Fruit fly (Drosophila melanogaster) whole organism, embryonic: ENCODE measurements around the gene Upf2.

Experiments used
- Awh ChIP-seq: fragments of 200-800 bp; sonication (Bioruptor generic); IDR thresholded peaks from 2 replicates; pipeline ENCODE4, ENCODE4 v1.3.6; 2022; ENCODE audit warnings: missing biosample characterization, missing genetic modification characterization
- B-H2 ChIP-seq: fragments of 200-800 bp; sonication (Bioruptor generic); optimal IDR thresholded peaks from 2 replicates; lab custom pipeline; 2018; ENCODE audit warnings: missing biosample characterization, mild to moderate bottlenecking, missing genetic modification characterization
- CG10366 ChIP-seq: fragments of 200-800 bp; sonication (Bioruptor generic); IDR thresholded peaks from 2 replicates; pipeline ENCODE4 v1.3.6; 2022; ENCODE audit warnings: missing biosample characterization, missing genetic modification characterization
- CG11456 ChIP-seq: fragments of 200-800 bp; sonication (Bioruptor generic); IDR thresholded peaks from 3 replicates; pipeline ENCODE4 v1.3.6; 2022; ENCODE audit warnings: missing biosample characterization, missing genetic modification characterization
- CG11504 ChIP-seq: fragments of 200-800 bp; sonication (Bioruptor generic); optimal IDR thresholded peaks from 3 replicates; lab custom pipeline; 2019; ENCODE audit warnings: missing biosample characterization, mild to moderate bottlenecking, missing genetic modification characterization, moderate library complexity
- CG11696 ChIP-seq: fragments of 200-800 bp; sonication (Bioruptor generic); IDR thresholded peaks from 2 replicates; pipeline ENCODE4 v1.3.6; 2022; ENCODE audit warnings: missing biosample characterization, missing genetic modification characterization
- CG12299 ChIP-seq: fragments of 200-800 bp; sonication (Bioruptor generic); optimal IDR thresholded peaks from 2 replicates; lab custom pipeline; 2018; ENCODE audit warnings: missing biosample characterization, mild to moderate bottlenecking, missing genetic modification characterization
- CG13287 ChIP-seq: fragments of 200-800 bp; sonication (Bioruptor generic); IDR thresholded peaks from 2 replicates; pipeline ENCODE4 v1.3.6; 2022; ENCODE audit warnings: missing biosample characterization, missing genetic modification characterization; ENCODE audit not compliant: partially characterized antibody
- CG15269 ChIP-seq: fragments of 200-800 bp; sonication (Bioruptor generic); optimal IDR thresholded peaks from 2 replicates; lab custom pipeline; 2018; ENCODE audit warnings: missing biosample characterization, mild to moderate bottlenecking, missing genetic modification characterization, moderate library complexity
- CG17829 ChIP-seq: fragments of 200-800 bp; optimal IDR thresholded peaks from 2 replicates; lab custom pipeline; 2019; ENCODE audit warnings: missing biosample characterization, mild to moderate bottlenecking, missing genetic modification characterization, moderate library complexity
- CG18476 ChIP-seq: fragments of 200-800 bp; sonication (Bioruptor generic); optimal IDR thresholded peaks from 2 replicates; lab custom pipeline; 2016; ENCODE audit warnings: missing biosample characterization, mild to moderate bottlenecking, missing genetic modification characterization
- CG2129 ChIP-seq: fragments of 200-800 bp; sonication (Bioruptor generic); IDR thresholded peaks from 2 replicates; pipeline ENCODE4 v1.3.6; 2022; ENCODE audit warnings: missing biosample characterization, missing genetic modification characterization; ENCODE audit not compliant: partially characterized antibody
- CG30020 ChIP-seq: fragments of 200-800 bp; optimal IDR thresholded peaks from 2 replicates; lab custom pipeline; 2019; ENCODE audit warnings: missing biosample characterization, mild to moderate bottlenecking, missing genetic modification characterization, moderate library complexity
- CG30431 ChIP-seq: fragments of 200-800 bp; sonication (Bioruptor generic); optimal IDR thresholded peaks from 2 replicates; lab custom pipeline; 2017; ENCODE audit warnings: missing biosample characterization, missing genetic modification characterization
- CG31441 ChIP-seq: fragments of 200-800 bp; sonication (Bioruptor generic); IDR thresholded peaks from 2 replicates; pipeline ENCODE4 v1.3.6; 2022; ENCODE audit warnings: missing biosample characterization, missing genetic modification characterization
- CG33557 ChIP-seq: fragments of 200-800 bp; sonication (Bioruptor generic); optimal IDR thresholded peaks from 2 replicates; lab custom pipeline; 2019; ENCODE audit warnings: missing biosample characterization, mild to moderate bottlenecking, missing genetic modification characterization, moderate library complexity
- CG3847 ChIP-seq: fragments of 200-800 bp; sonication (Bioruptor generic); IDR thresholded peaks from 2 replicates; pipeline ENCODE4 v1.3.6; 2022; ENCODE audit warnings: missing biosample characterization, missing genetic modification characterization
- CG6272 ChIP-seq: fragments of 200-800 bp; sonication (Bioruptor generic); IDR thresholded peaks from 2 replicates; pipeline ENCODE4 v1.3.6; 2022; ENCODE audit warnings: missing biosample characterization, missing genetic modification characterization
- CG6765 ChIP-seq: fragments of 200-800 bp; sonication (Bioruptor generic); optimal IDR thresholded peaks from 3 replicates; lab custom pipeline; 2017; ENCODE audit warnings: missing biosample characterization, mild to moderate bottlenecking, missing genetic modification characterization
- CG7745 ChIP-seq: fragments of 200-800 bp; sonication (Bioruptor generic); optimal IDR thresholded peaks from 2 replicates; lab custom pipeline; 2018; ENCODE audit warnings: missing biosample characterization, mild to moderate bottlenecking, missing genetic modification characterization, moderate library complexity
- CG7928 ChIP-seq: fragments of 200-800 bp; sonication (Bioruptor generic); optimal IDR thresholded peaks from 2 replicates; lab custom pipeline; 2017; ENCODE audit warnings: missing biosample characterization, mild to moderate bottlenecking, missing genetic modification characterization
- CG9817 ChIP-seq: fragments of 200-800 bp; sonication (Bioruptor generic); optimal IDR thresholded peaks from 2 replicates; lab custom pipeline; 2018; ENCODE audit warnings: missing biosample characterization, mild to moderate bottlenecking, missing genetic modification characterization, moderate library complexity
- CG9876 ChIP-seq: fragments of 200-800 bp; sonication (Bioruptor generic); optimal IDR thresholded peaks from 2 replicates; lab custom pipeline; 2016; ENCODE audit warnings: missing biosample characterization, missing genetic modification characterization
- CHES-1-like ChIP-seq: fragments of 200-800 bp; sonication (Bioruptor generic); optimal IDR thresholded peaks from 2 replicates; lab custom pipeline; 2016; ENCODE audit warnings: missing biosample characterization, missing genetic modification characterization
- Chrac-16 ChIP-seq: fragments of 200-800 bp; sonication (Bioruptor generic); optimal IDR thresholded peaks from 3 replicates; lab custom pipeline; 2016; ENCODE audit warnings: missing biosample characterization, missing genetic modification characterization
- Dip2 ChIP-seq: fragments of 200-800 bp; sonication (Bioruptor generic); IDR thresholded peaks from 2 replicates; pipeline ENCODE4 v1.3.6; 2022; ENCODE audit warnings: missing biosample characterization, missing genetic modification characterization
- HHEX ChIP-seq: fragments of 200-800 bp; sonication (Bioruptor generic); optimal IDR thresholded peaks from 3 replicates; lab custom pipeline; 2017; ENCODE audit warnings: missing biosample characterization, mild to moderate bottlenecking, missing genetic modification characterization, missing genetic modification reagents
- Hey ChIP-seq: fragments of 200-800 bp; sonication (Bioruptor generic); optimal IDR thresholded peaks from 3 replicates; lab custom pipeline; 2018; ENCODE audit warnings: missing biosample characterization, mild to moderate bottlenecking, missing genetic modification characterization
- Hr3 ChIP-seq: fragments of 200-800 bp; sonication (Bioruptor generic); optimal IDR thresholded peaks from 3 replicates; lab custom pipeline; 2016; ENCODE audit warnings: missing biosample characterization, missing genetic modification characterization
- MESR4 ChIP-seq: fragments of 200-800 bp; sonication (Bioruptor generic); optimal IDR thresholded peaks from 2 replicates; lab custom pipeline; 2018; ENCODE audit warnings: missing biosample characterization, mild to moderate bottlenecking, missing genetic modification characterization, moderate library complexity
- Mad ChIP-seq: fragments of 200-800 bp; sonication (Bioruptor generic); optimal IDR thresholded peaks from 2 replicates; lab custom pipeline; 2016; ENCODE audit warnings: missing biosample characterization, missing genetic modification characterization
- Poxn ChIP-seq: fragments of 200-800 bp; sonication (Bioruptor generic); IDR thresholded peaks from 2 replicates; pipeline ENCODE4 v1.3.6; 2022; ENCODE audit warnings: missing biosample characterization, missing genetic modification characterization
- Ptx1 ChIP-seq: fragments of 200-800 bp; sonication (Bioruptor generic); IDR thresholded peaks from 2 replicates; pipeline ENCODE4 v1.3.6; 2022; ENCODE audit warnings: missing biosample characterization, missing genetic modification characterization
- Side ChIP-seq: fragments of 200-800 bp; sonication (Bioruptor generic); optimal IDR thresholded peaks from 2 replicates; lab custom pipeline; 2016; ENCODE audit warnings: missing biosample characterization, missing genetic modification characterization
- Sin3A ChIP-seq: fragments of >200 bp; optimal IDR thresholded peaks from 2 replicates; lab custom pipeline; 2018
- Six4 ChIP-seq: fragments of 200-800 bp; sonication (Bioruptor generic); optimal IDR thresholded peaks from 2 replicates; lab custom pipeline; 2016; ENCODE audit warnings: missing biosample characterization, missing genetic modification characterization
- Sry-δ ChIP-seq: fragments of 200-800 bp; sonication (Bioruptor generic); optimal IDR thresholded peaks from 2 replicates; lab custom pipeline; 2016; ENCODE audit warnings: missing biosample characterization, missing genetic modification characterization
- TFAM ChIP-seq: fragments of 200-800 bp; sonication (Bioruptor generic); optimal IDR thresholded peaks from 2 replicates; lab custom pipeline; 2017; ENCODE audit warnings: missing biosample characterization, missing genetic modification characterization, inconsistent platforms
- Tbp ChIP-seq: fragments of >200 bp; optimal IDR thresholded peaks from 2 replicates; lab custom pipeline; 2018; ENCODE audit warnings: missing biosample characterization, missing genetic modification characterization
- YL-1 ChIP-seq: fragments of 200-800 bp; sonication (Bioruptor generic); optimal IDR thresholded peaks from 3 replicates; lab custom pipeline; 2017; ENCODE audit warnings: missing biosample characterization, mild to moderate bottlenecking, missing genetic modification characterization
- ab ChIP-seq: fragments of 200-800 bp; sonication (Bioruptor generic); optimal IDR thresholded peaks from 2 replicates; lab custom pipeline; 2016; ENCODE audit warnings: missing biosample characterization, missing genetic modification characterization
- ase ChIP-seq: fragments of 200-800 bp; sonication (Bioruptor generic); IDR thresholded peaks from 3 replicates; pipeline ENCODE4 v1.3.6; 2022; ENCODE audit warnings: missing biosample characterization, missing genetic modification characterization
- cas ChIP-seq: fragments of 200-800 bp; sonication (Bioruptor generic); IDR thresholded peaks from 2 replicates; pipeline ENCODE4 v1.3.6; 2022; ENCODE audit warnings: missing biosample characterization, missing genetic modification characterization
- croc ChIP-seq: fragments of 200-800 bp; sonication (Bioruptor generic); conservative IDR thresholded peaks from 3 replicates; pipeline ENCODE4 v1.3.6; 2022; ENCODE audit warnings: missing biosample characterization, missing genetic modification characterization
- gce ChIP-seq: fragments of 200-800 bp; sonication (Bioruptor generic); IDR thresholded peaks from 3 replicates; pipeline ENCODE4 v1.3.6; 2022; ENCODE audit warnings: missing biosample characterization, missing genetic modification characterization
- insv ChIP-seq, 2 experiments: fragments of 200-800 bp; sonication (Bioruptor generic); optimal IDR thresholded peaks; 3 replicates each; lab custom pipeline; 2016 to 2018; ENCODE audit warnings: missing biosample characterization in 2 of 2, missing genetic modification characterization in 2 of 2
- inv ChIP-seq: fragments of 200-800 bp; sonication (Bioruptor generic); IDR thresholded peaks from 2 replicates; pipeline ENCODE4 v1.3.6; 2022; ENCODE audit warnings: missing biosample characterization, missing genetic modification characterization; ENCODE audit not compliant: partially characterized antibody
- ken ChIP-seq: fragments of 200-800 bp; sonication (Bioruptor generic); IDR thresholded peaks from 3 replicates; pipeline ENCODE4 v1.3.6; 2022; ENCODE audit warnings: missing biosample characterization, missing genetic modification characterization
- pan ChIP-seq, 4 experiments: fragments of >200 bp in 3 of 4; fragments of 200-800 bp in 1 of 4; sonication (Bioruptor generic) in 1 of 4; optimal IDR thresholded peaks in 3 of 4; IDR thresholded peaks in 1 of 4; 2 replicates each; pipeline versions ENCODE4 v1.3.6 to Lab custom; 2017 to 2022; ENCODE audit warnings: missing biosample characterization in 2 of 4, missing genetic modification characterization in 2 of 4, mixed read lengths in 1 of 4
- ro ChIP-seq: fragments of 200-800 bp; sonication (Bioruptor generic); IDR thresholded peaks from 2 replicates; pipeline ENCODE4 v1.3.6; 2022; ENCODE audit warnings: missing biosample characterization, missing genetic modification characterization
- sisA ChIP-seq: fragments of 200-800 bp; sonication (Bioruptor generic); IDR thresholded peaks from 2 replicates; pipeline ENCODE4 v1.3.6; 2022; ENCODE audit warnings: missing biosample characterization, missing genetic modification characterization
- sob ChIP-seq: fragments of 200-800 bp; sonication (Bioruptor generic); IDR thresholded peaks from 2 replicates; pipeline ENCODE4 v1.3.6; 2022; ENCODE audit warnings: missing biosample characterization, missing genetic modification characterization
- tio ChIP-seq: fragments of 200-800 bp; sonication (Bioruptor generic); optimal IDR thresholded peaks from 2 replicates; lab custom pipeline; 2017; ENCODE audit warnings: missing biosample characterization, missing genetic modification characterization, inconsistent platforms

Upf2 gene

dm6 chrX:8060921-8061270 lies 14.4 kb downstream of the Upf2 start (continued):
- TF ChIP-seq pan (optimal IDR thresholded peaks at IDR 0.05; lab: Kevin White, UChicago) (no peak), pan (GFP tag; optimal IDR thresholded peaks at IDR 0.05 in 1 of 2, IDR thresholded peaks at IDR 0.05 in 1 of 2) (no peak), CG18476 (GFP tag; lab: Kevin White, UChicago) (no peak), CG10366 (no peak), CG33557 (GFP tag; lab: Kevin White, UChicago) (no peak), Dip2 (no peak), croc (no peak), sisA (GFP tag; lab: Robert Waterston, UW) (no peak), Chrac-16 (no peak), ab (no peak), CHES-1-like (GFP tag; lab: Kevin White, UChicago) (no peak), CG9876 (GFP tag; lab: Kevin White, UChicago) (no peak), Ptx1 (GFP tag; lab: Robert Waterston, UW) (no peak), Awh (GFP tag; lab: Robert Waterston, UW) (no peak), CG11456 (no peak), CG9817 (tag; lab: Kevin White, UChicago) (no peak), Tbp (no peak), Sin3A (lab: Kevin White, UChicago) (no peak), ase (GFP tag; lab: Robert Waterston, UW) (no peak), CG31441 (GFP tag; lab: Robert Waterston, UW) (no peak), cas (GFP tag; lab: Robert Waterston, UW) (no peak), insv (GFP tag; optimal IDR thresholded peaks at IDR 0.05; lab: Kevin White, UChicago) (no peak), CG7745 (tag; lab: Kevin White, UChicago) (peak; percentile 3), MESR4 (no peak), Sry-δ (no peak), sob (GFP tag; lab: Robert Waterston, UW) (no peak), inv (GFP tag; lab: Robert Waterston, UW) (no peak), ro (GFP tag; lab: Robert Waterston, UW) (no peak), CG12299 (tag; lab: Kevin White, UChicago) (no peak), TFAM (GFP tag; lab: Kevin White, UChicago) (no peak), Poxn (no peak), CG2129 (no peak), CG3847 (GFP tag; lab: Robert Waterston, UW) (no peak), CG30431 (no peak), CG7928 (GFP tag; lab: Kevin White, UChicago) (no peak), Side (no peak), Hey (peak; percentile 15), CG30020 (tag; lab: Kevin White, UChicago) (no peak), CG6272 (no peak), Hr3 (GFP tag; lab: Kevin White, UChicago) (no peak), YL-1 (peak; percentile 71), CG15269 (tag; lab: Kevin White, UChicago) (no peak), tio (GFP tag; lab: Kevin White, UChicago) (no peak), Mad (GFP tag; lab: Kevin White, UChicago) (no peak), CG13287 (GFP tag; lab: Robert Waterston, UW) (no peak), Six4 (GFP tag; lab: Kevin White, UChicago) (no peak), CG17829 (tag; lab: Kevin White, UChicago) (no peak), CG6765 (no peak), HHEX (GFP tag; lab: Kevin White, UChicago) (no peak), CG11696 (GFP tag; lab: Robert Waterston, UW) (no peak), CG11504 (tag; lab: Kevin White, UChicago) (no peak), gce (no peak), ken (GFP tag; lab: Robert Waterston, UW) (no peak), B-H2 (GFP tag; lab: Kevin White, UChicago) (no peak)
